Worm (Caenorhabditis elegans) whole organism, L1 larva: ENCODE measurements around the gene hbl-1.

Source experiments
- ceh-82 ChIP-seq, 3 experiments: fragments of 150-350 bp in 1 of 3; sonication (generic microtip) in 2 of 3; optimal IDR thresholded peaks; 2 replicates each; lab custom pipeline; 2014 to 2017; ENCODE audit warnings: missing biosample characterization in 3 of 3, missing genetic modification characterization in 3 of 3
- egl-13 ChIP-seq: sonication (generic microtip); optimal IDR thresholded peaks from 2 replicates; lab custom pipeline; 2016; ENCODE audit warnings: missing genotype, missing genetic modification reagents, missing genetic modification characterization, missing compliant biosample characterization
- elt-2 ChIP-seq: sonication (generic microtip); optimal IDR thresholded peaks from 2 replicates; lab custom pipeline; 2016; ENCODE audit warnings: missing genetic modification characterization, mild to moderate bottlenecking, inconsistent platforms, missing compliant biosample characterization, missing genetic modification reagents
- fkh-10 ChIP-seq: sonication (generic microtip); optimal IDR thresholded peaks from 2 replicates; lab custom pipeline; 2017; ENCODE audit warnings: missing biosample characterization, missing genetic modification reagents, missing genetic modification characterization
- jun-1 ChIP-seq: fragments of 150-350 bp; optimal IDR thresholded peaks from 2 replicates; lab custom pipeline; 2014; ENCODE audit warnings: missing biosample characterization, missing genetic modification reagents, missing genetic modification characterization
- nhr-19 ChIP-seq: fragments of 200-800 bp; sonication (Bioruptor generic); conservative IDR thresholded peaks from 2 replicates; pipeline ENCODE4 v1.3.6; 2022; ENCODE audit warnings: missing genetic modification characterization, missing compliant biosample characterization
- nhr-77 ChIP-seq: fragments of 150-350 bp; optimal IDR thresholded peaks from 2 replicates; lab custom pipeline; 2014; ENCODE audit warnings: missing biosample characterization, missing genetic modification characterization
- unc-62 ChIP-seq: fragments of 150-350 bp; optimal IDR thresholded peaks from 2 replicates; lab custom pipeline; 2014; ENCODE audit warnings: missing biosample characterization, missing genetic modification reagents, missing genetic modification characterization

DNA sequence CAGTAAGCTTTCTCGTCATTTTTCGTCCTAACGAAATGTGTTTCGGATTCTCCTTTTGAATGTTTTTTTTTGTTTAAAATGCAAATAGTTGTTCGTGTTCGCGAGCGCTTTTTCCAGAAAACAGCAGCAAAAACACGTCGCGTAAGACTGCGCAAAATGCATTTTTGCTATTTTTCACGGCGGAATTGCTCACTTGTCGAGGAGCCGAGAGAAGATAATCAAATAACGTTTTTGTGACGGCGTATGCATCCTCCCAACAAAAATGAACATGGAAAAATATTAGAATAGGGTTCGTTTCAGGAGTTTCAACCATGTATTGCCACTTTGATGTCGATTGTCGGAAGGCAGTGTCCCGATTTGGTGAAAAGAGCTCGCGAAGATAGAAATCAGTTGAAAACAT lies 55.1 kb downstream of the hbl-1 start:
- TF ChIP-seq ceh-82 (tag; optimal IDR thresholded peaks at IDR 0.05; lab: Kevin White, UChicago) (no peak), elt-2 (tag; lab: Kevin White, UChicago) (no peak), nhr-19 (GFP tag; lab: Robert Waterston, UW) (no peak), jun-1 (tag; lab: Kevin White, UChicago) (no peak), unc-62 (GFP tag; lab: Kevin White, UChicago) (no peak), nhr-77 (tag; lab: Kevin White, UChicago) (no peak), egl-13 (tag; lab: Kevin White, UChicago) (no peak), fkh-10 (peak; percentile 28)
